Fruit fly (Drosophila melanogaster) whole organism, embryonic: Measurements from ENCODE around the gene CG12054.

Experiments used
- Abd-B ChIP-seq: fragments of 200-800 bp; sonication (Bioruptor generic); optimal IDR thresholded peaks from 2 replicates; lab custom pipeline; 2018; ENCODE audit warnings: missing biosample characterization, mild to moderate bottlenecking, missing genetic modification characterization, moderate library complexity
- CG10431 ChIP-seq: fragments of 200-800 bp; sonication (Bioruptor generic); optimal IDR thresholded peaks from 3 replicates; lab custom pipeline; 2018; ENCODE audit warnings: missing biosample characterization, mild to moderate bottlenecking, missing genetic modification characterization
- CG10543 ChIP-seq: fragments of 200-800 bp; sonication (Bioruptor generic); optimal IDR thresholded peaks from 3 replicates; lab custom pipeline; 2017; ENCODE audit warnings: missing biosample characterization, mild to moderate bottlenecking, missing genetic modification characterization, moderate library complexity
- CG12299 ChIP-seq: fragments of 200-800 bp; sonication (Bioruptor generic); optimal IDR thresholded peaks from 2 replicates; lab custom pipeline; 2018; ENCODE audit warnings: missing biosample characterization, mild to moderate bottlenecking, missing genetic modification characterization
- CG12942 ChIP-seq: fragments of 200-800 bp; sonication (Bioruptor generic); optimal IDR thresholded peaks from 3 replicates; lab custom pipeline; 2016; ENCODE audit warnings: missing biosample characterization, missing genetic modification characterization
- CG13123 ChIP-seq: fragments of 200-800 bp; sonication (Bioruptor generic); optimal IDR thresholded peaks from 2 replicates; lab custom pipeline; 2016; ENCODE audit warnings: missing biosample characterization, missing genetic modification characterization
- CG13296 ChIP-seq: fragments of 200-800 bp; sonication (Bioruptor generic); optimal IDR thresholded peaks from 3 replicates; lab custom pipeline; 2018; ENCODE audit warnings: missing biosample characterization, mild to moderate bottlenecking, missing genetic modification characterization
- CG13624 ChIP-seq: fragments of 200-800 bp; sonication (Bioruptor generic); optimal IDR thresholded peaks from 2 replicates; lab custom pipeline; 2016; ENCODE audit warnings: missing biosample characterization, missing genetic modification characterization
- CG1603 ChIP-seq: fragments of 200-800 bp; sonication (Bioruptor generic); optimal IDR thresholded peaks from 2 replicates; lab custom pipeline; 2019; ENCODE audit warnings: missing biosample characterization, mild to moderate bottlenecking, missing genetic modification characterization, moderate library complexity
- CG17186 ChIP-seq: fragments of 200-800 bp; sonication (Bioruptor generic); optimal IDR thresholded peaks from 3 replicates; lab custom pipeline; 2017; ENCODE audit warnings: missing biosample characterization, missing genetic modification reagents, missing genetic modification characterization
- CG17385 ChIP-seq: fragments of 200-800 bp; sonication (Bioruptor generic); optimal IDR thresholded peaks from 3 replicates; lab custom pipeline; 2018; ENCODE audit warnings: missing biosample characterization, mild to moderate bottlenecking, missing genetic modification characterization
- CG17912 ChIP-seq: fragments of 200-800 bp; sonication (Bioruptor generic); optimal IDR thresholded peaks from 2 replicates; lab custom pipeline; 2018; ENCODE audit warnings: missing biosample characterization, mild to moderate bottlenecking, missing genetic modification characterization
- CG2116 ChIP-seq: fragments of 200-800 bp; sonication (Bioruptor generic); optimal IDR thresholded peaks from 3 replicates; lab custom pipeline; 2018; ENCODE audit warnings: missing biosample characterization, mild to moderate bottlenecking, missing genetic modification characterization
- CG30431 ChIP-seq: fragments of 200-800 bp; sonication (Bioruptor generic); optimal IDR thresholded peaks from 2 replicates; lab custom pipeline; 2017; ENCODE audit warnings: missing biosample characterization, missing genetic modification characterization
- CG33213 ChIP-seq: fragments of 200-800 bp; sonication (Bioruptor generic); optimal IDR thresholded peaks from 3 replicates; lab custom pipeline; 2016; ENCODE audit warnings: missing biosample characterization, missing genetic modification characterization
- CG4617 ChIP-seq: fragments of 200-800 bp; sonication (Bioruptor generic); optimal IDR thresholded peaks from 3 replicates; lab custom pipeline; 2016; ENCODE audit warnings: missing biosample characterization, missing genetic modification characterization, borderline replicate concordance
- CG6254 ChIP-seq: fragments of 200-800 bp; sonication (Bioruptor generic); optimal IDR thresholded peaks from 3 replicates; lab custom pipeline; 2017; ENCODE audit warnings: mild to moderate bottlenecking, missing biosample characterization, missing genetic modification reagents, missing genetic modification characterization
- CG9876 ChIP-seq: fragments of 200-800 bp; sonication (Bioruptor generic); optimal IDR thresholded peaks from 2 replicates; lab custom pipeline; 2016; ENCODE audit warnings: missing biosample characterization, missing genetic modification characterization
- Dek ChIP-seq: fragments of 200-800 bp; sonication (Bioruptor generic); optimal IDR thresholded peaks from 3 replicates; lab custom pipeline; 2019; ENCODE audit warnings: missing biosample characterization, mild to moderate bottlenecking, missing genetic modification characterization, moderate library complexity
- Eip74EF ChIP-seq, 2 experiments: fragments of 200-800 bp in 1 of 2; fragments of >200 bp in 1 of 2; sonication (Bioruptor generic) in 1 of 2; optimal IDR thresholded peaks; 2 replicates each; lab custom pipeline; 2017 to 2019; ENCODE audit warnings: missing biosample characterization in 2 of 2, missing genetic modification characterization in 2 of 2, mild to moderate bottlenecking in 1 of 2, moderate library complexity in 1 of 2
- Fer1 ChIP-seq: fragments of 200-800 bp; sonication (Bioruptor generic); optimal IDR thresholded peaks from 2 replicates; lab custom pipeline; 2017; ENCODE audit warnings: missing biosample characterization, mild to moderate bottlenecking, missing genetic modification characterization
- Kr ChIP-seq: fragments of 200-800 bp; sonication (Bioruptor generic); optimal IDR thresholded peaks from 2 replicates; lab custom pipeline; 2017; ENCODE audit warnings: missing biosample characterization, mild to moderate bottlenecking, missing genetic modification characterization
- MESR4 ChIP-seq: fragments of 200-800 bp; sonication (Bioruptor generic); optimal IDR thresholded peaks from 2 replicates; lab custom pipeline; 2018; ENCODE audit warnings: missing biosample characterization, mild to moderate bottlenecking, missing genetic modification characterization, moderate library complexity
- Med ChIP-seq: fragments of 200-800 bp; sonication (Bioruptor generic); peaks from one replicate; lab custom pipeline; 2016; ENCODE audit warnings: missing biosample characterization, missing genetic modification characterization, mild to moderate bottlenecking, inconsistent platforms, moderate library complexity
- Pdp1 ChIP-seq, 2 experiments: fragments of 200-800 bp; sonication (Bioruptor generic); optimal IDR thresholded peaks; 3 replicates each; lab custom pipeline; 2016; ENCODE audit warnings: missing biosample characterization in 2 of 2, missing genetic modification characterization in 2 of 2, mild to moderate bottlenecking in 1 of 2, moderate library complexity in 1 of 2
- Vsx1 ChIP-seq: fragments of 200-800 bp; sonication (Bioruptor generic); optimal IDR thresholded peaks from 2 replicates; lab custom pipeline; 2017; ENCODE audit warnings: missing biosample characterization, mild to moderate bottlenecking, missing genetic modification characterization, missing genetic modification reagents
- YL-1 ChIP-seq: fragments of 200-800 bp; sonication (Bioruptor generic); optimal IDR thresholded peaks from 3 replicates; lab custom pipeline; 2017; ENCODE audit warnings: missing biosample characterization, mild to moderate bottlenecking, missing genetic modification characterization
- abd-A ChIP-seq: fragments of 200-800 bp; sonication (Bioruptor generic); optimal IDR thresholded peaks from 3 replicates; lab custom pipeline; 2019; ENCODE audit warnings: missing biosample characterization, mild to moderate bottlenecking, missing genetic modification characterization, moderate library complexity
- ac ChIP-seq: fragments of 200-800 bp; sonication (Bioruptor generic); optimal IDR thresholded peaks from 3 replicates; lab custom pipeline; 2017; ENCODE audit warnings: missing biosample characterization, mild to moderate bottlenecking, missing genetic modification characterization
- cato ChIP-seq: fragments of 200-800 bp; sonication (Bioruptor generic); optimal IDR thresholded peaks from 2 replicates; lab custom pipeline; 2016; ENCODE audit warnings: missing biosample characterization, missing genetic modification characterization, borderline replicate concordance
- dm ChIP-seq: fragments of 200-800 bp; sonication (Bioruptor generic); optimal IDR thresholded peaks from 3 replicates; lab custom pipeline; 2016; ENCODE audit warnings: missing biosample characterization, missing genetic modification characterization
- grau ChIP-seq: fragments of 200-800 bp; optimal IDR thresholded peaks from 3 replicates; lab custom pipeline; 2019; ENCODE audit warnings: missing biosample characterization, mild to moderate bottlenecking, missing genetic modification characterization, moderate library complexity
- insv ChIP-seq, 2 experiments: fragments of 200-800 bp; sonication (Bioruptor generic); optimal IDR thresholded peaks; 3 replicates each; lab custom pipeline; 2016 to 2018; ENCODE audit warnings: missing biosample characterization in 2 of 2, missing genetic modification characterization in 2 of 2
- ken ChIP-seq: fragments of 200-800 bp; sonication (Bioruptor generic); IDR thresholded peaks from 3 replicates; pipeline ENCODE4 v1.3.6; 2022; ENCODE audit warnings: missing biosample characterization, missing genetic modification characterization
- mirr ChIP-seq: fragments of 200-800 bp; sonication (Bioruptor generic); optimal IDR thresholded peaks from 3 replicates; lab custom pipeline; 2018; ENCODE audit warnings: missing biosample characterization, mild to moderate bottlenecking, missing genetic modification characterization
- nerfin-1 ChIP-seq: fragments of 200-800 bp; sonication (Bioruptor generic); optimal IDR thresholded peaks from 3 replicates; lab custom pipeline; 2019; ENCODE audit warnings: missing biosample characterization, mild to moderate bottlenecking, missing genetic modification characterization, moderate library complexity
- nmo ChIP-seq: fragments of 200-800 bp; sonication (Bioruptor generic); optimal IDR thresholded peaks from 2 replicates; lab custom pipeline; 2018; ENCODE audit warnings: missing biosample characterization, mild to moderate bottlenecking, missing genetic modification characterization, moderate library complexity
- otp ChIP-seq: fragments of 200-800 bp; sonication (Bioruptor generic); IDR thresholded peaks from 3 replicates; pipeline ENCODE4, ENCODE4 v1.3.6; 2022; ENCODE audit warnings: missing biosample characterization, missing genetic modification characterization
- pnt ChIP-seq: fragments of 200-800 bp; sonication (Bioruptor generic); optimal IDR thresholded peaks from 3 replicates; lab custom pipeline; 2016; ENCODE audit warnings: missing biosample characterization, missing genetic modification characterization
- prd ChIP-seq, 3 experiments: fragments of >200 bp in 2 of 3; fragments of 200-800 bp in 1 of 3; sonication (Bioruptor generic) in 1 of 3; optimal IDR thresholded peaks in 2 of 3; IDR thresholded peaks in 1 of 3; 2 replicates in 2 of 3; 3 replicates in 1 of 3; pipeline versions ENCODE4 v1.3.6 to Lab custom; 2017 to 2022; ENCODE audit warnings: missing biosample characterization in 1 of 3, missing genetic modification characterization in 1 of 3
- pzg ChIP-seq: fragments of 200-800 bp; sonication (Bioruptor generic); optimal IDR thresholded peaks from 3 replicates; lab custom pipeline; 2018; ENCODE audit warnings: missing biosample characterization, mild to moderate bottlenecking, missing genetic modification characterization, moderate library complexity
- ranshi ChIP-seq: fragments of 200-800 bp; sonication (Bioruptor generic); IDR thresholded peaks from 2 replicates; pipeline ENCODE4 v1.3.6; 2022; ENCODE audit warnings: missing biosample characterization, missing genetic modification characterization
- salm ChIP-seq: fragments of 200-800 bp; sonication (Bioruptor generic); optimal IDR thresholded peaks from 2 replicates; lab custom pipeline; 2018; ENCODE audit warnings: missing biosample characterization, mild to moderate bottlenecking, missing genetic modification characterization
- sens ChIP-seq: fragments of 200-800 bp; sonication (Bioruptor generic); peaks from one replicate; lab custom pipeline; 2016; ENCODE audit warnings: missing biosample characterization, missing genetic modification characterization
- ssp ChIP-seq: fragments of 200-800 bp; sonication (Bioruptor generic); IDR thresholded peaks from 2 replicates; pipeline ENCODE4 v1.3.6; 2022; ENCODE audit warnings: missing biosample characterization, missing genetic modification characterization
- sug ChIP-seq: fragments of 200-800 bp; optimal IDR thresholded peaks from 2 replicates; lab custom pipeline; 2019; ENCODE audit warnings: missing biosample characterization, mild to moderate bottlenecking, missing genetic modification characterization, moderate library complexity
- zen ChIP-seq: fragments of 200-800 bp; sonication (Bioruptor generic); optimal IDR thresholded peaks from 3 replicates; lab custom pipeline; 2018; ENCODE audit warnings: missing biosample characterization, mild to moderate bottlenecking, missing genetic modification characterization, moderate library complexity

Gene CG12054

dm6 chr3R:31215830-31216229, 4.7 kb upstream of the CG12054 start, which contains the start of gene CG15561 (continued):
- TF ChIP-seq CG30431 (no peak), otp (GFP tag; lab: Robert Waterston, UW) (no peak), Kr (no peak), cato (GFP tag; lab: Kevin White, UChicago) (no peak), Vsx1 (GFP tag; lab: Kevin White, UChicago) (no peak)

dm6 chr3R:31218214-31218876, 2.2 kb upstream of the CG12054 start:
- peak; percentile 47 for TF ChIP-seq sens (GFP tag; lab: Kevin White, UChicago)
- peak; percentile 89 for TF ChIP-seq nerfin-1 (tag; lab: Kevin White, UChicago)
- TF ChIP-seq Fer1 (GFP tag; lab: Kevin White, UChicago), result peak; percentile 6
- peak in 1 of 2 experiments; percentile 100 for TF ChIP-seq Pdp1 (GFP tag; optimal IDR thresholded peaks at IDR 0.05; lab: Kevin White, UChicago)
- peak; percentile 4 for TF ChIP-seq CG13296
- TF ChIP-seq mirr (GFP tag; lab: Kevin White, UChicago), result peak; percentile 18
- peak; percentile 1 for TF ChIP-seq salm (tag; lab: Kevin White, UChicago)
- TF ChIP-seq CG13123, result no peak
- peak; percentile 22 for TF ChIP-seq CG17186
- peak; percentile 11 for TF ChIP-seq CG1603
- TF ChIP-seq pnt (GFP tag; lab: Kevin White, UChicago), result no peak
- TF ChIP-seq CG17912, result peak; percentile 74
- TF ChIP-seq CG2116 (GFP tag; lab: Kevin White, UChicago), result peak; percentile 25
- peak; percentile 67 for TF ChIP-seq Med (GFP tag; lab: Kevin White, UChicago)
- peak; percentile 49 for TF ChIP-seq MESR4
- TF ChIP-seq ac (GFP tag; lab: Kevin White, UChicago), result no peak
- peak; percentile 53 for TF ChIP-seq CG10431 (GFP tag; lab: Kevin White, UChicago)
- peak; percentile 6 for TF ChIP-seq CG12299 (tag; lab: Kevin White, UChicago)
- TF ChIP-seq pzg (GFP tag; lab: Kevin White, UChicago), result peak; percentile 4
- TF ChIP-seq CG13624 (GFP tag; lab: Kevin White, UChicago), result peak; percentile 18
- TF ChIP-seq CG4617, result peak; percentile 19
- no peak for TF ChIP-seq insv (GFP tag; optimal IDR thresholded peaks at IDR 0.05; lab: Kevin White, UChicago)
- no peak for TF ChIP-seq CG9876 (GFP tag; lab: Kevin White, UChicago)
- TF ChIP-seq grau (tag; lab: Kevin White, UChicago), result peak; percentile 22
- peak; percentile 50 for TF ChIP-seq CG6254
- TF ChIP-seq CG17385 (GFP tag; lab: Kevin White, UChicago), result peak; percentile 47
- peak; percentile 14 for TF ChIP-seq abd-A (tag; lab: Kevin White, UChicago)
- TF ChIP-seq dm, result peak; percentile 62
- peak; percentile 9 for TF ChIP-seq Dek (tag; lab: Kevin White, UChicago)
- peak; percentile 50 for TF ChIP-seq CG10543 (GFP tag; lab: Kevin White, UChicago)
- no peak for TF ChIP-seq Eip74EF (GFP tag; optimal IDR thresholded peaks at IDR 0.05; lab: Kevin White, UChicago)
- peak; percentile 13 for TF ChIP-seq nmo
- no peak for TF ChIP-seq ssp
- TF ChIP-seq sug, result peak; percentile 55
- TF ChIP-seq Abd-B, result no peak
- TF ChIP-seq prd (optimal IDR thresholded peaks at IDR 0.05; lab: Kevin White, UChicago), result no peak
- no peak for TF ChIP-seq prd (GFP tag; IDR thresholded peaks at IDR 0.05; lab: Robert Waterston, UW)
- TF ChIP-seq zen (tag; lab: Kevin White, UChicago), result no peak
- no peak for TF ChIP-seq ken (GFP tag; lab: Robert Waterston, UW)
- peak; percentile 17 for TF ChIP-seq CG33213 (GFP tag; lab: Kevin White, UChicago)
- no peak for TF ChIP-seq ranshi (GFP tag; lab: Robert Waterston, UW)
- TF ChIP-seq CG12942, result no peak
- TF ChIP-seq YL-1 (GFP tag; lab: Kevin White, UChicago), result peak; percentile 96
